In genomic region chr3R:5320672-5321071, dm6 we compare ENCODE assay signal across 2 fruit fly cellular contexts.
TF ChIP-seq lines count a peak whose summit lies in the region.

No protein-coding gene starts in this region.

TF ChIP-seq in whole organism, embryonic, 481 proteins besides CTCF, POLR2A, EP300 and RAD21 (continued from another document and continues in another):
- no peak for TF ChIP-seq CG6272 (GFP tag; IDR thresholded peaks at IDR 0.05; lab: Robert Waterston, UW)
- TF ChIP-seq CG1647 (GFP tag; optimal IDR thresholded peaks at IDR 0.05; lab: Kevin White, UChicago), result no peak
- no peak for TF ChIP-seq CG10321 (GFP tag; IDR thresholded peaks at IDR 0.05; lab: Robert Waterston, UW)
- no peak for TF ChIP-seq corto (GFP tag; optimal IDR thresholded peaks at IDR 0.05; lab: Kevin White, UChicago)
- peak; percentile 20 for TF ChIP-seq Fer1 (GFP tag; optimal IDR thresholded peaks at IDR 0.05; lab: Kevin White, UChicago)
- no peak for TF ChIP-seq grau (tag; optimal IDR thresholded peaks at IDR 0.05; lab: Kevin White, UChicago)
- no peak for TF ChIP-seq HLH54F (GFP tag; optimal IDR thresholded peaks at IDR 0.05; lab: Kevin White, UChicago)
- peak; percentile 34 for TF ChIP-seq fd102C (GFP tag; optimal IDR thresholded peaks at IDR 0.05; lab: Kevin White, UChicago)
- TF ChIP-seq Hmr (GFP tag; optimal IDR thresholded peaks at IDR 0.05; lab: Kevin White, UChicago), result peak; percentile 23
- no peak for TF ChIP-seq stwl (tag; optimal IDR thresholded peaks at IDR 0.05; lab: Kevin White, UChicago)
- TF ChIP-seq Side (GFP tag; optimal IDR thresholded peaks at IDR 0.05; lab: Kevin White, UChicago), result no peak
- TF ChIP-seq tll (GFP tag; optimal IDR thresholded peaks at IDR 0.05; lab: Kevin White, UChicago), result peak in 1 of 2 experiments; percentile 63
- TF ChIP-seq CG4707 (GFP tag; optimal IDR thresholded peaks at IDR 0.05; lab: Kevin White, UChicago), result peak; percentile 24
- TF ChIP-seq CG12219 (GFP tag; optimal IDR thresholded peaks at IDR 0.05; lab: Kevin White, UChicago), result peak; percentile 10
- no peak for TF ChIP-seq Myb (GFP tag; optimal IDR thresholded peaks at IDR 0.05; lab: Kevin White, UChicago)
- TF ChIP-seq kni (GFP tag; optimal IDR thresholded peaks at IDR 0.05; lab: Kevin White, UChicago), result no peak
- peak; percentile 22 for TF ChIP-seq CG2202 (tag; optimal IDR thresholded peaks at IDR 0.05; lab: Kevin White, UChicago)
- TF ChIP-seq Tbp (GFP tag; optimal IDR thresholded peaks at IDR 0.05; lab: Kevin White, UChicago), result no peak
- TF ChIP-seq CG4820 (GFP tag; optimal IDR thresholded peaks at IDR 0.05; lab: Kevin White, UChicago), result no peak
- no peak for TF ChIP-seq Oaz (GFP tag; IDR thresholded peaks at IDR 0.05; lab: Robert Waterston, UW)
- no peak for TF ChIP-seq CG7372 (GFP tag; IDR thresholded peaks at IDR 0.05; lab: Robert Waterston, UW)
- no peak for TF ChIP-seq CG10147 (GFP tag; optimal IDR thresholded peaks at IDR 0.05; lab: Kevin White, UChicago)
- no peak for TF ChIP-seq CG17359 (tag; optimal IDR thresholded peaks at IDR 0.05; lab: Kevin White, UChicago)
- TF ChIP-seq pum (GFP tag; optimal IDR thresholded peaks at IDR 0.05; lab: Kevin White, UChicago), result no peak
- TF ChIP-seq CG15479 (GFP tag; optimal IDR thresholded peaks at IDR 0.05; lab: Kevin White, UChicago), result peak; percentile 7
- TF ChIP-seq CG5180 (GFP tag; optimal IDR thresholded peaks at IDR 0.05; lab: Kevin White, UChicago), result no peak
- TF ChIP-seq Opbp (GFP tag; IDR thresholded peaks at IDR 0.05; lab: Robert Waterston, UW; ENCODE audit: partially characterized antibody), result no peak
- TF ChIP-seq CG18262 (tag; optimal IDR thresholded peaks at IDR 0.05; lab: Kevin White, UChicago), result peak; percentile 8
- no peak for TF ChIP-seq B-H2 (GFP tag; optimal IDR thresholded peaks at IDR 0.05; lab: Kevin White, UChicago)
- TF ChIP-seq CG31441 (GFP tag; IDR thresholded peaks at IDR 0.05; lab: Robert Waterston, UW), result no peak
- peak; percentile 46 for TF ChIP-seq zen (tag; optimal IDR thresholded peaks at IDR 0.05; lab: Kevin White, UChicago)
- TF ChIP-seq D19B (GFP tag; optimal IDR thresholded peaks at IDR 0.05; lab: Kevin White, UChicago), result no peak
- no peak for TF ChIP-seq CG8765 (GFP tag; IDR thresholded peaks at IDR 0.05; lab: Robert Waterston, UW)
- no peak for TF ChIP-seq CG34376 (GFP tag; optimal IDR thresholded peaks at IDR 0.05; lab: Kevin White, UChicago)
- no peak for TF ChIP-seq CG16863 (GFP tag; optimal IDR thresholded peaks at IDR 0.05; lab: Kevin White, UChicago)
- TF ChIP-seq nom (GFP tag; optimal IDR thresholded peaks at IDR 0.05; lab: Kevin White, UChicago), result no peak
- no peak for TF ChIP-seq eve (GFP tag; optimal IDR thresholded peaks at IDR 0.05; lab: Kevin White, UChicago)
- peak; percentile 62 for TF ChIP-seq ac (GFP tag; optimal IDR thresholded peaks at IDR 0.05; lab: Kevin White, UChicago)
- no peak for TF ChIP-seq Ssrp (tag; optimal IDR thresholded peaks at IDR 0.05; lab: Kevin White, UChicago)
- TF ChIP-seq mirr (GFP tag; optimal IDR thresholded peaks at IDR 0.05; lab: Kevin White, UChicago), result peak; percentile 4
- no peak for TF ChIP-seq B-H1 (GFP tag; IDR thresholded peaks at IDR 0.05; lab: Robert Waterston, UW)
- no peak for TF ChIP-seq CG1529 (GFP tag; optimal IDR thresholded peaks at IDR 0.05; lab: Kevin White, UChicago)
- no peak for TF ChIP-seq unc-4 (GFP tag; IDR thresholded peaks at IDR 0.05; lab: Robert Waterston, UW; ENCODE audit: partially characterized antibody)
- TF ChIP-seq HHEX (GFP tag; optimal IDR thresholded peaks at IDR 0.05; lab: Kevin White, UChicago), result peak; percentile 34
- peak in 1 of 2 experiments; percentile 25 for TF ChIP-seq Pdp1 (GFP tag; optimal IDR thresholded peaks at IDR 0.05; lab: Kevin White, UChicago)
- TF ChIP-seq cad (GFP tag; optimal IDR thresholded peaks at IDR 0.05; lab: Kevin White, UChicago), result peak; percentile 79
- TF ChIP-seq Rfx (GFP tag; IDR thresholded peaks at IDR 0.05; lab: Robert Waterston, UW), result 0 out of 2 replicates have a peak, but pooled peaks have one; percentile 7
- no peak for TF ChIP-seq bab2 (GFP tag; optimal IDR thresholded peaks at IDR 0.05; lab: Kevin White, UChicago)
- TF ChIP-seq Vsx1 (GFP tag; optimal IDR thresholded peaks at IDR 0.05; lab: Kevin White, UChicago), result peak; percentile 24
- TF ChIP-seq CG2678 (tag; optimal IDR thresholded peaks at IDR 0.05; lab: Kevin White, UChicago), result peak; percentile 16
- TF ChIP-seq caup (GFP tag; optimal IDR thresholded peaks at IDR 0.05; lab: Kevin White, UChicago; ENCODE audit: severe bottlenecking), result peak; percentile 5
- TF ChIP-seq Dip3 (GFP tag; optimal IDR thresholded peaks at IDR 0.05; lab: Kevin White, UChicago), result no peak
- TF ChIP-seq onecut (GFP tag; IDR thresholded peaks at IDR 0.05; lab: Robert Waterston, UW), result peak; percentile 28; the same call in 1 of the 2 replicates
- TF ChIP-seq oc (tag; optimal IDR thresholded peaks at IDR 0.05; lab: Kevin White, UChicago), result no peak
- peak; percentile 38 for TF ChIP-seq PHDP (tag; optimal IDR thresholded peaks at IDR 0.05; lab: Kevin White, UChicago)
- no peak for TF ChIP-seq nau (GFP tag; optimal IDR thresholded peaks at IDR 0.05; lab: Kevin White, UChicago)
- TF ChIP-seq ara (GFP tag; IDR thresholded peaks at IDR 0.05; lab: Robert Waterston, UW), result no peak
- TF ChIP-seq stc (GFP tag; IDR thresholded peaks at IDR 0.05; lab: Robert Waterston, UW), result no peak
- no peak for TF ChIP-seq gcm (GFP tag; optimal IDR thresholded peaks at IDR 0.05; lab: Kevin White, UChicago)
- 0 out of 3 replicates have a peak, but pooled peaks have one; percentile 11 for TF ChIP-seq otp (GFP tag; IDR thresholded peaks at IDR 0.05; lab: Robert Waterston, UW)
- TF ChIP-seq CG3407 (GFP tag; optimal IDR thresholded peaks at IDR 0.05; lab: Kevin White, UChicago), result no peak
- TF ChIP-seq D (optimal IDR thresholded peaks at IDR 0.05; lab: Kevin White, UChicago), result no peak
- peak; percentile 17 for TF ChIP-seq D (GFP tag; optimal IDR thresholded peaks at IDR 0.05; lab: Kevin White, UChicago)
- TF ChIP-seq org-1 (GFP tag; optimal IDR thresholded peaks at IDR 0.05; lab: Kevin White, UChicago), result no peak
- TF ChIP-seq bbx (GFP tag; IDR thresholded peaks at IDR 0.05; lab: Robert Waterston, UW; ENCODE audit: partially characterized antibody), result no peak
- TF ChIP-seq Dll (GFP tag; IDR thresholded peaks at IDR 0.05; lab: Robert Waterston, UW; ENCODE audit: partially characterized antibody), result no peak
- peak; percentile 12 for TF ChIP-seq gsb-n (tag; optimal IDR thresholded peaks at IDR 0.05; lab: Kevin White, UChicago)

TF ChIP-seq in whole organism, prepupa, 60 proteins besides CTCF, POLR2A, EP300 and RAD21 (continued from another document):
- TF ChIP-seq Hr39 (GFP tag; optimal IDR thresholded peaks at IDR 0.05; lab: Kevin White, UChicago) (no peak), CG11902 (GFP tag; optimal IDR thresholded peaks at IDR 0.05; lab: Kevin White, UChicago) (no peak), lz (GFP tag; optimal IDR thresholded peaks at IDR 0.05; lab: Kevin White, UChicago) (no peak), CG6276 (GFP tag; optimal IDR thresholded peaks at IDR 0.05; lab: Kevin White, UChicago) (no peak)
